Fruit fly (Drosophila melanogaster): ENCODE data around the gene RabX6.

DNA sequence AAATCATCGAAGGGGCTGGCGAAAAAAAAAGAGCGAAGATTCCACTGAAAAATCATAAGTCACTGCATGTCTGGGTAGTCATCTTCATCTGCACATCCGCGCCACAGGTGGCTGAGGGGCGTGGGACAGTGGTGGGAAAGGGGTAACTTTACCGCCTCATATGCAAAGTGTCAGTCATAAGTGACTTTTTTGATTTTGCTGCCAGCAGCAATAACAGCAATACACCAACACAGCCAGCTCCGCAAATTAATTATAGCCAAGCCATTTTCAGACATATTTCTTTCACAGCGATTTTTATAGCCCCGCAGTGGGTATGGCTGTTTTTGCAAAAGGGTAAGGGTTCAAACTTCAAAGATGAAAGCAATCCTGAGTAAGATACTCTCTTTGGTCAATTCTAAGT, 28.1 kb downstream of the RabX6 start:
- TF ChIP-seq h (optimal IDR thresholded peaks at IDR 0.05) (no peak), Sin3A (optimal IDR thresholded peaks at IDR 0.05) (no peak), insv (optimal IDR thresholded peaks at IDR 0.05) (no peak)
